Fruit fly (Drosophila melanogaster) Kc167 (cell line): ENCODE results near the gene CG18281.
"Not testable (repeated sequence)": the region's sequence is repeated elsewhere in the genome, so short reads cannot be mapped to it uniquely, and the experiment has no call there.

Source experiments
- Myc ChIP-seq: fragments of >200 bp; optimal IDR thresholded peaks from 2 replicates; lab custom pipeline; 2017; ENCODE audit warnings: missing external identifiers
- Sin3A ChIP-seq: fragments of >200 bp; optimal IDR thresholded peaks from 2 replicates; lab custom pipeline; 2018; ENCODE audit warnings: missing external identifiers
- h ChIP-seq: fragments of >200 bp; optimal IDR thresholded peaks from 3 replicates; lab custom pipeline; 2018; ENCODE audit warnings: missing external identifiers
- insv ChIP-seq: fragments of >200 bp; optimal IDR thresholded peaks from 3 replicates; lab custom pipeline; 2018; ENCODE audit warnings: missing external identifiers
- psq ChIP-seq: fragments of >200 bp; optimal IDR thresholded peaks from 2 replicates; lab custom pipeline; 2017; ENCODE audit warnings: missing external identifiers
- ttk ChIP-seq: sonication (Bioruptor generic); optimal IDR thresholded peaks from 2 replicates; lab custom pipeline; 2017; ENCODE audit warnings: missing external identifiers

Gene CG18281

DNA sequence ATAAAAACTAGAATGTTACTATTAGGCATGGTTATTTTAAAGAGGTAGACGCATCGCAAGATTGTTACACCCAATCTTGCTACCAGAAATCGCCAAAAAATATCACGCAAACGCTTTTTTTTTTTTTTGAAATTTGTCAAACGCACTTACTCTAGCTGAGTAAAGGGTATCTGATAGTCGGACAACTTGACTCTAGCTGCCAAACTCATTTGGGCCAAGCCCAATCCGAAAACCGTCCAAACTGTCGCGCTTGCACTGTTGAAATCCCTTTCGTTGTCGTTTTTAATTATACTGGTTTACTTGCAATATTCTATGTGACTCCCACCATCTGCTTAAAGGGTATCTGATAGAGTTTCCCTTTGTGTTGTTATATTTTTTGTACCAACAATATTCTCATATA, 3.6 kb downstream of the CG18281 start:
- no peak for TF ChIP-seq h
- no peak for TF ChIP-seq psq (lab: Kevin White, UChicago)
- no peak for TF ChIP-seq ttk (lab: Kevin White, UChicago)
- no peak for TF ChIP-seq Myc (lab: Kevin White, UChicago)
- no peak for TF ChIP-seq Sin3A
- TF ChIP-seq insv (lab: Kevin White, UChicago): no peak

DNA sequence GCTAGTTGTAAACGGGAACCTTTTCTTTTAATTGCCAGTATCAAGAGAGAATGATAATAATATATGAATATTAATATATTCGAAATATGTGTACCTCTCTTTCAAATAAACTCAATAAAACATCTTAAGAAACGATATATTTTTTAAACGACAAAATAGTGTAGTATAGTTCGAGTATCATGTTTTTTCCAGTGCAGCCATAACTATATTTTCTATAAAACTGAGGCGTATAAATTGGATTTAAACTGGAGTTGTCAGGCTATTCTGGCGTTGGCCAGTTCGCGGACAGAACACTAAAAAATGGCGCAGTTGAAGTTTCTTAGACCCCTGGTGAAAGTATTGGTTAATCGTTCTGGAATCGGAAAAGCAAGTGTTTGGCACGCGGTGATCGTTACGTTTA, 4.2 kb downstream of the CG18281 start, which contains the start of gene CG17637:
Gene CG17637 (plus strand): TSS at position 301 of the 400 bp plus-strand sequence.
- not testable (repeated sequence) for TF ChIP-seq insv (lab: Kevin White, UChicago); Sin3A; ttk (lab: Kevin White, UChicago)

- no peak for TF ChIP-seq Sin3A
- no peak for TF ChIP-seq insv (lab: Kevin White, UChicago)
- no peak for TF ChIP-seq h
- no peak for TF ChIP-seq psq (lab: Kevin White, UChicago)
- TF ChIP-seq Myc (lab: Kevin White, UChicago): no peak
- TF ChIP-seq ttk (lab: Kevin White, UChicago): no peak
These were observed 6.1 kb downstream of the CG18281 start, which contains the start of gene CG5078 for dm6 chr3L:20505732-20506131. TSS of gene CG5078 (plus strand) at chr3L:20506032.

dm6 chr3L:20507552-20507951, 7.9 kb downstream of the CG18281 start:
- no peak for TF ChIP-seq ttk (lab: Kevin White, UChicago)
- TF ChIP-seq Sin3A: no peak
- TF ChIP-seq insv (lab: Kevin White, UChicago): no peak
- no peak for TF ChIP-seq Myc (lab: Kevin White, UChicago)
- no peak for TF ChIP-seq psq (lab: Kevin White, UChicago)
- TF ChIP-seq h: no peak

dm6 chr3L:20508136-20508635, 8.6 kb downstream of the CG18281 start:
- no peak for TF ChIP-seq insv (lab: Kevin White, UChicago)
- TF ChIP-seq ttk (lab: Kevin White, UChicago): no peak
- TF ChIP-seq psq (lab: Kevin White, UChicago): no peak
- no peak for TF ChIP-seq h
- no peak for TF ChIP-seq Myc (lab: Kevin White, UChicago)
- no peak for TF ChIP-seq Sin3A

DNA sequence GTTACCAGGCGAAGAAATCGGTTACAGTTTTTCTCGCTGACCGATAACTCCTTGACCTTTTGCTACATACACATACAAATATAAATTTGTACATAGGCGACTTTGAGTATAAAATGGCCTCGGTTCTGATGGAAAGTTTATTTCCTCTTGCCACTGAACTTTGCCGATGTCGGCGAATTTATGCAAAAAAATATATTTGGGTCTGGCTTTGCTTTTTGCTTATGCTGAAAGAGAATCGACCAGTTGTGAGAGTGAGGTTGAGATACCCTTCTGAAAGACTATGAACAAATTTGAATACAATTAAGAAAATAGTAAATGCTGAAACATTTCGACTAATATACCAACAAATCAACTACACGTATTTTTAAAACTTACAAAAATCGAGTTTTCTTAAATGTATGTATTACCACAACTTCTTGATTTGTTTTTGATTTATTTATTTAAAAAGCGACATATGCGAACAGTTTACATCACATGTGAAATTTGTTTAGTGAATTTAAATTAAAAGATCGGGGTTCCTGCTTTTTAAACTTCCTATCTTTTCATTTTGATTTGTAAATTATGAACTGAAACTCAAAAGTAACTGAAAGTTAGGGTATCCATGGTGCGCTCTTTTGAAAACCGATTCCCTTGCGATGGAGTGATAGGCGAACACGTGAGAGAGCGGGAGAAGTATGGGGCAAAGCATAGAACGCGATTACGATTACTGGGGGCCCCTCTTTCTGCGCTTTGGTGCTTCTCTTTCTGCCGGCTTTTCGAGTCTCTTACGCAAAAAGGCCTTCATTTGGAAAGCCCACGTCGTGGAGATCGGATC, 9.7 kb downstream of the CG18281 start:
- TF ChIP-seq Sin3A (no peak), ttk (lab: Kevin White, UChicago) (no peak), psq (lab: Kevin White, UChicago) (no peak), h (no peak), Myc (lab: Kevin White, UChicago) (no peak), insv (lab: Kevin White, UChicago) (no peak)

dm6 chr3L:20511499-20512108, 12.0 kb downstream of the CG18281 start:
- TF ChIP-seq Sin3A (no peak), psq (lab: Kevin White, UChicago) (no peak), h (no peak), insv (lab: Kevin White, UChicago) (no peak), Myc (lab: Kevin White, UChicago) (no peak), ttk (lab: Kevin White, UChicago) (no peak)

DNA sequence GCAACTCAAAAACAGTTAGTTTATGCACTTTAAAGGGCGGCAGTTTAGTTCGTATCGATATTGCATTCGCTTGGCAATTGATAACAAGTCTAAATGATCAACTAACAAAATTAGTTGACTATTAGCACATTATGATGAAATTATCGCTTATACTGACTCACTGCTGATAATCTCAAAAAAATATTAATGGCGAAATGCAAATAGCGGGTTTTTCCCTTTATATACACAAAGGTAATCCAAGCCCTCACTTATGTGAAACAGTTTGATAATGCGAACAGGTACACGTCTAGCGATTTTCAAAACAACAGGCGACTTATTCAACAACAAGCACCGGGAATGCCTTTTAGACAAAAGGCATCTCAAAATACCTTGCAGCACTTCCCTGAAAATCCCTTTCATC, 14.5 kb downstream of the CG18281 start:
- TF ChIP-seq insv (lab: Kevin White, UChicago) (no peak), ttk (lab: Kevin White, UChicago) (no peak), Myc (lab: Kevin White, UChicago) (no peak), Sin3A (no peak), psq (lab: Kevin White, UChicago) (no peak), h (no peak)

dm6 chr3L:20516519-20517178, 17.0 kb downstream of the CG18281 start:
- no peak for TF ChIP-seq h
- TF ChIP-seq insv (lab: Kevin White, UChicago): no peak
- TF ChIP-seq Sin3A: no peak
- no peak for TF ChIP-seq ttk (lab: Kevin White, UChicago)
- TF ChIP-seq Myc (lab: Kevin White, UChicago): no peak
- TF ChIP-seq psq (lab: Kevin White, UChicago): no peak

DNA sequence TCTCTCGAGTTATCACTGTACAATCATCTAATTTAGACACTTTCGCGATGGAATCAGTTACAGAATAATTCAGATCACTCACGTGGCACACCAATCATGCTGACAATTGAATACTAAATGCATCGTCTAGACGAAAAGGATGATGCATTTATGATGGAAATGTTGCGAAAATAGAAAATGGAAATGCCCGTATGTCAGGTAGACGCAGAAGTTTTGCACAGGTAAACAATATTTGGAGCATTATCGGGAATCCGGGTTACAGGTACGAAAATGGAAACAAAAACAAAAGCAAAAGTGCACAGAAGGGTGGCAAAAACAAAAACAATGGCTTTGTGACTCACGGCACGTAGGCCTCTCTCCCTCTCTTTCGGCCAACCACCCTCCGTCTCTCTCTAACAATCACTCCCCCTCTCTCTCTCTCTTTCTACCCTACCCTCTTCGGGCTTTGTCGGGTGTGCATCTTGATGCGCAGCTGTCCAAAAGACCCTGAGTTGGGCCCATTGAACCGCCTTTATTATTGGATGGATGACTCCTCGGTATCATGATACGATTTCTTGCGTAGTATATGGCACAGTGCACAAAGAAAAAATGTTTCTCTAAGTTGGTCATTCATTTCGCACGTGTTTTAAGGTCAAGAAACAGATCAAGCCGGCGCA, 17.7 kb downstream of the CG18281 start:
- TF ChIP-seq h (no peak), ttk (lab: Kevin White, UChicago) (no peak), insv (lab: Kevin White, UChicago) (no peak), Sin3A (no peak), psq (lab: Kevin White, UChicago) (no peak), Myc (lab: Kevin White, UChicago) (no peak)
